Fruit fly (Drosophila melanogaster): Measurements from ENCODE around the gene Uros1.
A peak's percentile ranks its signal among the peaks of the same experiment; 100 is the strongest.

The Uros1 gene

dm6 chrX:8894315-8895017 lies 5.6 kb downstream of the Uros1 start (continued):
- TF ChIP-seq Ptx1 (GFP tag; IDR thresholded peaks at IDR 0.05) (peak; percentile 83), dmrt99B (tag; optimal IDR thresholded peaks at IDR 0.05) (peak; percentile 90), dysf (GFP tag; IDR thresholded peaks at IDR 0.05) (peak; percentile 73), Dip2 (GFP tag; IDR thresholded peaks at IDR 0.05) (no peak), Eip74EF (GFP tag; optimal IDR thresholded peaks at IDR 0.05) (peak in 1 of 2 experiments; percentile 82), CG17612 (GFP tag; IDR thresholded peaks at IDR 0.05) (no peak), CG11695 (GFP tag; IDR thresholded peaks at IDR 0.05) (peak; percentile 53; the same call in 1 of the 3 replicates), CG12219 (GFP tag; optimal IDR thresholded peaks at IDR 0.05) (peak; percentile 58), Xrp1 (GFP tag; IDR thresholded peaks at IDR 0.05) (peak; percentile 85), Fer1 (GFP tag; optimal IDR thresholded peaks at IDR 0.05) (peak; percentile 72), Dek (tag; optimal IDR thresholded peaks at IDR 0.05) (peak; percentile 65), CG8089 (GFP tag; optimal IDR thresholded peaks at IDR 0.05) (peak; percentile 19), ems (GFP tag; optimal IDR thresholded peaks at IDR 0.05) (peak; percentile 43), ara (GFP tag; IDR thresholded peaks at IDR 0.05) (peak; percentile 82), CG18476 (GFP tag; optimal IDR thresholded peaks at IDR 0.05) (peak; percentile 67), sima (GFP tag; optimal IDR thresholded peaks at IDR 0.05) (no peak), CG34376 (GFP tag; optimal IDR thresholded peaks at IDR 0.05) (no peak), sqz (GFP tag; optimal IDR thresholded peaks at IDR 0.05) (peak; percentile 98), CG1024 (GFP tag; IDR thresholded peaks at IDR 0.05) (peak; percentile 64), kay (GFP tag; optimal IDR thresholded peaks at IDR 0.05) (peak; percentile 1), CG6791 (GFP tag; IDR thresholded peaks at IDR 0.05; ENCODE audit: partially characterized antibody) (no peak), sd (tag; optimal IDR thresholded peaks at IDR 0.05) (peak; percentile 58), Atf6 (GFP tag; IDR thresholded peaks at IDR 0.05) (peak; percentile 71), caup (GFP tag; optimal IDR thresholded peaks at IDR 0.05; ENCODE audit: severe bottlenecking) (peak; percentile 64), kah (GFP tag; optimal IDR thresholded peaks at IDR 0.05) (peak; percentile 78), CG18619 (GFP tag; optimal IDR thresholded peaks at IDR 0.05) (peak; percentile 65), CG17361 (GFP tag; IDR thresholded peaks at IDR 0.05) (peak; percentile 72), wek (GFP tag; optimal IDR thresholded peaks at IDR 0.05) (no peak), CG10979 (tag; optimal IDR thresholded peaks at IDR 0.05) (peak; percentile 81), CG9932 (GFP tag; IDR thresholded peaks at IDR 0.05) (peak; percentile 67), Aef1 (GFP tag; IDR thresholded peaks at IDR 0.05) (peak; percentile 62), sens-2 (GFP tag; IDR thresholded peaks at IDR 0.05) (peak; percentile 86), CG6175 (GFP tag; IDR thresholded peaks at IDR 0.05) (no peak), ato (GFP tag; IDR thresholded peaks at IDR 0.05; ENCODE audit: partially characterized antibody) (no peak), sob (GFP tag; IDR thresholded peaks at IDR 0.05) (peak; percentile 67), CG6854 (GFP tag; optimal IDR thresholded peaks at IDR 0.05) (peak; percentile 39), chinmo (GFP tag; IDR thresholded peaks at IDR 0.05; ENCODE audit: partially characterized antibody) (0 out of 4 replicates have a peak, but pooled peaks have one; percentile 36), p53 (GFP tag; optimal IDR thresholded peaks at IDR 0.05) (no peak), CG8388 (GFP tag; optimal IDR thresholded peaks at IDR 0.05) (peak; percentile 83), Gsc (GFP tag; IDR thresholded peaks at IDR 0.05) (no peak), Oaz (GFP tag; IDR thresholded peaks at IDR 0.05) (peak; percentile 21; the same call in 1 of the 2 replicates), CG5245 (GFP tag; optimal IDR thresholded peaks at IDR 0.05) (peak; percentile 59), HmgD (GFP tag; optimal IDR thresholded peaks at IDR 0.05) (no peak), CG32767 (GFP tag; IDR thresholded peaks at IDR 0.05) (peak; percentile 63; the same call in 1 of the 2 replicates), slbo (GFP tag; IDR thresholded peaks at IDR 0.05) (peak; percentile 61), CG18764 (GFP tag; optimal IDR thresholded peaks at IDR 0.05) (peak; percentile 71), CG6689 (GFP tag; IDR thresholded peaks at IDR 0.05) (peak; percentile 78), nerfin-2 (GFP tag; IDR thresholded peaks at IDR 0.05; ENCODE audit: partially characterized antibody) (no peak), fd102C (GFP tag; optimal IDR thresholded peaks at IDR 0.05) (no peak)

Data from whole organism, embryonic.